Worm (Caenorhabditis elegans) whole organism, mixed stage, embryonic: ENCODE results near the gene immt-2.

Experiments
- flh-1 ChIP-seq: fragments of 200-800 bp; sonication (Bioruptor generic); optimal IDR thresholded peaks from 2 replicates; lab custom pipeline; 2018; ENCODE audit warnings: mild to moderate bottlenecking, missing genetic modification characterization, moderate library complexity, missing compliant biosample characterization
- snpc-4 ChIP-seq: fragments of 150-350 bp; optimal IDR thresholded peaks from 2 replicates; lab custom pipeline; 2014; ENCODE audit warnings: missing biosample characterization, missing genetic modification characterization

ce11 chrV:16752089-16753030, 36.7 kb upstream of the immt-2 start:
- TF ChIP-seq snpc-4 (tag; lab: Kevin White, UChicago) (no peak), flh-1 (GFP tag; lab: Kevin White, UChicago) (no peak)
